Fruit fly (Drosophila melanogaster): ENCODE results near the gene CG5880.
A peak's percentile ranks its signal among the peaks of the same experiment; 100 is the strongest.

CG5880 gene

DNA sequence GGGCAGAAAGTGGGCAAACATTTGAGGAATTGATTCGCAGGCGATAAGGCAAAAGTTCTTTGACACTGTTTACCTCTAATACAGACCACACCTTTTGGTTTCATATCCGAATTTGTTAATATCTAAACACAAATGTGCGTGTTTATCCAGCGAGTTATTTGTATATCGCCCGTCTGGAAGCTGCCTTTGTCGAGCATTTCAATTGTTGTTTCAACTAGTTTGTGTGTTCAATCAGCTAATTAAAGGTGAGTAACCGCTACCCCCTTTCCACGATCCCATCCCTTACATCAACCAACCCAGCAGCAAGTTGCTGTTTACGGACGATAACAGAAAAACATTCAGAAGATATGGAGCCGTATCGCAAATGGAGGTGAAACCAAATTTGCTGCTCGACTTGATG is 14.9 kb downstream of the CG5880 start (continued):
- TF ChIP-seq Hey (tag; optimal IDR thresholded peaks at IDR 0.05): peak; percentile 25
- TF ChIP-seq CG12769 (tag; optimal IDR thresholded peaks at IDR 0.05): peak; percentile 89
- TF ChIP-seq gem (tag; optimal IDR thresholded peaks at IDR 0.05): peak; percentile 30
- TF ChIP-seq CG18011 (GFP tag; optimal IDR thresholded peaks at IDR 0.05): peak; percentile 24
- peak; percentile 79 for TF ChIP-seq CG3281 (GFP tag; optimal IDR thresholded peaks at IDR 0.05)
- TF ChIP-seq CG17802 (tag; optimal IDR thresholded peaks at IDR 0.05): no peak
- TF ChIP-seq CG15601 (tag; optimal IDR thresholded peaks at IDR 0.05): peak; percentile 64
- peak; percentile 19 for TF ChIP-seq CG31365 (tag; optimal IDR thresholded peaks at IDR 0.05)
- TF ChIP-seq bcd (GFP tag; optimal IDR thresholded peaks at IDR 0.05): peak; percentile 35
- TF ChIP-seq CHES-1-like (GFP tag; optimal IDR thresholded peaks at IDR 0.05): peak; percentile 49
- peak; percentile 32; the same call in 1 of the 2 replicates for TF ChIP-seq Xrp1 (GFP tag; IDR thresholded peaks at IDR 0.05)
- peak; percentile 84 for TF ChIP-seq Atf6 (GFP tag; IDR thresholded peaks at IDR 0.05)
- no peak for TF ChIP-seq sc (optimal IDR thresholded peaks at IDR 0.05)
- no peak for TF ChIP-seq sc (GFP tag; optimal IDR thresholded peaks at IDR 0.05)
- no peak for TF ChIP-seq nau (GFP tag; optimal IDR thresholded peaks at IDR 0.05)
- peak; percentile 48; the same call in 1 of the 2 replicates for TF ChIP-seq CG11247 (GFP tag; IDR thresholded peaks at IDR 0.05)
- TF ChIP-seq da (GFP tag; optimal IDR thresholded peaks at IDR 0.05): peak; percentile 20
- no peak for TF ChIP-seq HLH54F (GFP tag; optimal IDR thresholded peaks at IDR 0.05)
- TF ChIP-seq maf-S (GFP tag; optimal IDR thresholded peaks at IDR 0.05): peak; percentile 16
- peak; percentile 52 for TF ChIP-seq scrt (GFP tag; optimal IDR thresholded peaks at IDR 0.05)
- TF ChIP-seq Atf-2 (GFP tag; optimal IDR thresholded peaks at IDR 0.05): no peak
- TF ChIP-seq gce (GFP tag; IDR thresholded peaks at IDR 0.05): 0 out of 3 replicates have a peak, but pooled peaks have one; percentile 5
- TF ChIP-seq CG17359 (tag; optimal IDR thresholded peaks at IDR 0.05): peak; percentile 58
- peak; percentile 17 for TF ChIP-seq CG1647 (GFP tag; optimal IDR thresholded peaks at IDR 0.05)
- TF ChIP-seq Lhr (GFP tag; optimal IDR thresholded peaks at IDR 0.05): no peak
- TF ChIP-seq Aef1 (GFP tag; IDR thresholded peaks at IDR 0.05): no peak
- TF ChIP-seq Kr (GFP tag; optimal IDR thresholded peaks at IDR 0.05): no peak
- no peak for TF ChIP-seq CG4820 (GFP tag; optimal IDR thresholded peaks at IDR 0.05)
- no peak for TF ChIP-seq psq (GFP tag; optimal IDR thresholded peaks at IDR 0.05)
- no peak for TF ChIP-seq tx (GFP tag; optimal IDR thresholded peaks at IDR 0.05)
- TF ChIP-seq B-H2 (GFP tag; optimal IDR thresholded peaks at IDR 0.05): peak; percentile 71
- TF ChIP-seq CrebB (tag; optimal IDR thresholded peaks at IDR 0.05): peak; percentile 57
- TF ChIP-seq CG10654 (GFP tag; optimal IDR thresholded peaks at IDR 0.05): peak; percentile 16
- TF ChIP-seq CG1792 (GFP tag; optimal IDR thresholded peaks at IDR 0.05): peak; percentile 15
- peak; percentile 38 for TF ChIP-seq crc (GFP tag; optimal IDR thresholded peaks at IDR 0.05)
- TF ChIP-seq H2.0 (GFP tag; IDR thresholded peaks at IDR 0.05): 0 out of 2 replicates have a peak, but pooled peaks have one; percentile 12
- TF ChIP-seq mam (GFP tag; optimal IDR thresholded peaks at IDR 0.05): peak; percentile 10
- peak; percentile 31; the same call in 1 of the 2 replicates for TF ChIP-seq HLH3B (GFP tag; IDR thresholded peaks at IDR 0.05)
- TF ChIP-seq CG13894 (tag; optimal IDR thresholded peaks at IDR 0.05): peak; percentile 57
- no peak for TF ChIP-seq otp (GFP tag; IDR thresholded peaks at IDR 0.05)
- peak in 1 of 2 experiments; percentile 23 for TF ChIP-seq Hr51 (GFP tag; optimal IDR thresholded peaks at IDR 0.05)
- TF ChIP-seq ci (GFP tag; IDR thresholded peaks at IDR 0.05): peak; percentile 58; the same call in 2 of the 3 replicates
- peak; percentile 48 for TF ChIP-seq CG12659 (GFP tag; optimal IDR thresholded peaks at IDR 0.05)
- TF ChIP-seq corto (GFP tag; optimal IDR thresholded peaks at IDR 0.05): no peak
- TF ChIP-seq pnt (GFP tag; optimal IDR thresholded peaks at IDR 0.05): no peak
- TF ChIP-seq shn (GFP tag; optimal IDR thresholded peaks at IDR 0.05): peak; percentile 33
- TF ChIP-seq CG11456 (GFP tag; IDR thresholded peaks at IDR 0.05): 0 out of 3 replicates have a peak, but pooled peaks have one; percentile 62
- no peak for TF ChIP-seq kni (GFP tag; optimal IDR thresholded peaks at IDR 0.05)
- no peak for TF ChIP-seq chif (GFP tag; optimal IDR thresholded peaks at IDR 0.05)
- TF ChIP-seq NfI (GFP tag; optimal IDR thresholded peaks at IDR 0.05): peak; percentile 22
- peak; percentile 2 for TF ChIP-seq Sry-δ (GFP tag; optimal IDR thresholded peaks at IDR 0.05)

Measured in whole organism, embryonic.